Fruit fly (Drosophila melanogaster): ENCODE data around the gene eIF3h.
A peak's percentile ranks its signal among the peaks of the same experiment; 100 is the strongest.

eIF3h gene

DNA sequence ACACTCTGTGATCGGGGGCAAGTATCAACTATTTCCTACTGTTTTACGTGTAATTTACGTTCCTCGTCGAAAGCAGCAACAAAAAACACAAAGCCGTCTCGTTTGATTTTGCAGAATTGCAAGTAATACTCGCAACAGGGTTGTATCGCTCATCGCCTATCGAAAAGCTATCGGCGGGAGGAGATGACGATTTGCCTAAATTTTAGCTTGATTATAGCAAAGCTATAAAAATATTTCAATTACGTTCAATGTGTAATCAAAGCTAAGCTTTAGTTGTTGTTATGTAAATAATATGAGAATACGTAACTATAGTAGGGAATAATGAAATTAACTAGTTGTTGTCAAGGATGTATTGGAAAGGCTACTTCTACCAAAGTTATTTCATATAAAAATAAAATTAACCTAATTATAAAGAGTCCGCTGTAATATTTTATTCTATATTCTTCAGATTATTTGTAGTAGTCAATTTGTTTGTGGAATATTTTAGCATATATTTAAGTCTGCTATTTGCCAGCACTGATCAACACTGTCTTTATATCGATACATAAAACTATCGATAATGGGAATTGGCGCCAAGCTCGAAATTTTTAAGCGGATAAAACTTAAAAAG is 6.9 kb upstream of the eIF3h start, which contains the start of gene Rpn11:
Rpn11 (minus strand) TSS at position 146 of the 610 bp plus-strand sequence.
- TF ChIP-seq CG12768 (GFP tag; optimal IDR thresholded peaks at IDR 0.05) = peak; percentile 56
- TF ChIP-seq toe (GFP tag; optimal IDR thresholded peaks at IDR 0.05) = no peak
- TF ChIP-seq CG7045 (GFP tag; optimal IDR thresholded peaks at IDR 0.05) = peak; percentile 51
- TF ChIP-seq Hr96 (GFP tag; optimal IDR thresholded peaks at IDR 0.05) = no peak
- TF ChIP-seq ovo (GFP tag; optimal IDR thresholded peaks at IDR 0.05) = peak; percentile 63
- peak; percentile 23 for TF ChIP-seq Clk (GFP tag; optimal IDR thresholded peaks at IDR 0.05)
- TF ChIP-seq kay (GFP tag; ENCODE audit: borderline replicate concordance) = no peak
- peak; percentile 52 for TF ChIP-seq pad (GFP tag; optimal IDR thresholded peaks at IDR 0.05)
- TF ChIP-seq tj (GFP tag; optimal IDR thresholded peaks at IDR 0.05) = peak; percentile 97
- peak; percentile 28 for TF ChIP-seq Mnt (GFP tag; optimal IDR thresholded peaks at IDR 0.05)
- TF ChIP-seq CG33017 (tag; optimal IDR thresholded peaks at IDR 0.05) = peak; percentile 74
- peak; percentile 62 for TF ChIP-seq CG14711 (tag; optimal IDR thresholded peaks at IDR 0.05)
- TF ChIP-seq cic (GFP tag; optimal IDR thresholded peaks at IDR 0.05) = no peak
- peak; percentile 56 for TF ChIP-seq CG7101 (tag; optimal IDR thresholded peaks at IDR 0.05)
- TF ChIP-seq cnc (optimal IDR thresholded peaks at IDR 0.05) = peak; percentile 94 to 98
- peak; percentile 64 for TF ChIP-seq bab1 (GFP tag; optimal IDR thresholded peaks at IDR 0.05)
- TF ChIP-seq CG5204 (GFP tag; optimal IDR thresholded peaks at IDR 0.05) = no peak
- peak; percentile 72 for TF ChIP-seq CG11617 (GFP tag; optimal IDR thresholded peaks at IDR 0.05)
- peak; percentile 57 for TF ChIP-seq Crg-1 (GFP tag; optimal IDR thresholded peaks at IDR 0.05)
- TF ChIP-seq CG1620 (GFP tag; optimal IDR thresholded peaks at IDR 0.05) = peak; percentile 77

DNA sequence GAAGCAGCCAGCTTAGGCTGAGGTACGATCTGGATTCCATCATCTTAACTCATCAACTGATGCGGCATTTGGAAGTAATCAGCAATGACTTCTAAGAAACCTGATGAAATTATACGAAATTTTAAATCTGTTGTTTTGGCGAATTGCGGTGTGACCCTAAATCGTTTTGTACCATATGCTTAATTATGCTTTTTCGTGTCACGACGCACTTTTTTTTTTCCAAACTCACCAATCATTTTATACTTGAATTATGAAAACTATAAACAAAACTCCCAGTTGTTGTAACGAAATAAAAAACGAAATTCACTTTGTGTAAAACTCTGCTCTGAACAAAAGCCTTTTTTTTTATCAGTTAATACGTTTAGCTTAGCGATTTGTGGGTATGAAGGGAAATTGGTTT is 5.2 kb upstream of the eIF3h start, which contains the start of gene Nepl3:
Nepl3 (minus strand) TSS at position 155 of the 400 bp plus-strand sequence.
- TF ChIP-seq kay (GFP tag; ENCODE audit: borderline replicate concordance) (no peak), tj (GFP tag; optimal IDR thresholded peaks at IDR 0.05) (no peak), cic (GFP tag; optimal IDR thresholded peaks at IDR 0.05) (no peak), CG14711 (tag; optimal IDR thresholded peaks at IDR 0.05) (no peak), pad (GFP tag; optimal IDR thresholded peaks at IDR 0.05) (no peak), CG5204 (GFP tag; optimal IDR thresholded peaks at IDR 0.05) (no peak), Mnt (GFP tag; optimal IDR thresholded peaks at IDR 0.05) (no peak), CG33017 (tag; optimal IDR thresholded peaks at IDR 0.05) (no peak), toe (GFP tag; optimal IDR thresholded peaks at IDR 0.05) (no peak)

DNA sequence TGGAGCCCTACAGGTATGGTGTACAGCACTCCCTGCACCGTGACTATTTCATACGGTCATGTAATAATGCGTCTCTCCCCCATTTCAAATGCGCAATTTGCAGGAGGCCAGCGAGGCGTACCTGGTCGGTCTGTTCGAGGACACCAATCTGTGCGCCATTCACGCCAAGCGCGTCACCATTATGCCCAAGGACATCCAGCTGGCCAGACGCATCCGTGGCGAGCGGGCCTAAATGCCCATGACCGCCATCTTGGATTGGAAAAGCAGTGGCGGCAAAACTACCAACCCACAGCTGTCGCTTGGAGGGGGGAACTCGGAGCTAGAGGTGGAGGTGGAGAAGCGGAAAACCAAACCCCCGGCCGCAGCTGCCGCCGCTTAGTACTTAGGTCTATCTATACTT is 2.6 kb upstream of the eIF3h start:
- no peak for TF ChIP-seq pad (GFP tag; optimal IDR thresholded peaks at IDR 0.05)
- TF ChIP-seq cic (GFP tag; optimal IDR thresholded peaks at IDR 0.05) = peak; percentile 1

DNA sequence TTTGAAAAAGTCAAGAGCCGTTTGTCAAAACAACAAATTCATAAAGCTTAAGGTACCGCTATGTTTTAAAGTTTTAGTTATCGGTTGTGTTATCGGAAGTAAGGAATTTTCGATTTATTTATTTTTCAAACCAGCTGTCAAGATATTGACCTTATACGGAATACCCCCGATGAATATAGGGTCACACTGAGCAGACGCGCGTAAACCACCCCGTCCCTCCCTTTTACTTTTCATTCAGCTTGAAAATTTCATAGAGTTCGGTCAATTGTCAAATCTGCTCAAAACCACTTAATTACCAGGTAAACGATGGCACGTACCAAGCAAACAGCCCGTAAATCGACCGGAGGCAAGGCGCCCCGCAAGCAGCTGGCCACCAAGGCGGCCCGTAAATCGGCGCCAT is 2.1 kb upstream of the eIF3h start, which contains the start of the genes CG14036 and His3.3A:
CG14036 (minus strand) TSS at position 64 of the 400 bp plus-strand sequence.
His3.3A (plus strand) TSS at position 106 of the 400 bp plus-strand sequence.
- TF ChIP-seq Mnt (GFP tag; optimal IDR thresholded peaks at IDR 0.05) (peak; percentile 10), Crg-1 (GFP tag; optimal IDR thresholded peaks at IDR 0.05) (peak; percentile 35), CG1620 (GFP tag; optimal IDR thresholded peaks at IDR 0.05) (peak; percentile 40), CG14711 (tag; optimal IDR thresholded peaks at IDR 0.05) (peak; percentile 2), ovo (GFP tag; optimal IDR thresholded peaks at IDR 0.05) (peak; percentile 82), cic (GFP tag; optimal IDR thresholded peaks at IDR 0.05) (peak; percentile 59), bab1 (GFP tag; optimal IDR thresholded peaks at IDR 0.05) (peak; percentile 40), CG33017 (tag; optimal IDR thresholded peaks at IDR 0.05) (no peak), CG7101 (tag; optimal IDR thresholded peaks at IDR 0.05) (peak; percentile 28), toe (GFP tag; optimal IDR thresholded peaks at IDR 0.05) (no peak), pad (GFP tag; optimal IDR thresholded peaks at IDR 0.05) (peak; percentile 4), CG11617 (GFP tag; optimal IDR thresholded peaks at IDR 0.05) (no peak)

DNA sequence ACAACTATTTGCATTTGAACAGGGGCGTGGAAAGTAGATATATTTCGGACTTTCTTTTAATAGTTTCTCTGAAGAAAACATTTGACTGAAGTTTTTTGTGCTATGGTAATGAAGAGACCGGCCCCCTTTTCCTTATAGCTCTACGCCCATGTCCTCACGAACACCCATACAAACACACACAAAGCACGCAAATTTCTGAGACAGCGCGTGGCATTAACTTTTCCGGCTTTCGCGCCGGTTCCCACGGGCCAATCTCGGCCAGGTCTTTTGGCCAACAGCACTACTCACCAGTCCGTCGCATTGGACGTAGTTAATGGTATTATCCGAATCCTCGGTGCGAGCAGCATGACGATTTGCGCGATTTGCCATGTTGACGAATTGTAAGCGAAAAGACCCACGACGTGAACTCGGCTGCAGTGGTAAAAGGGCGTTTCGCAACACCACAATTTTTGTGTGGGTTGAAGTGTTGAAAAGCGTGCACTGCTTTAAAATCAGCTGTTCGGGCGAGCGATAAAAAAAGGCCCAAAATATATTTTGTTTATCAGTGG is 453 bp downstream of the eIF3h start, which contains the start of gene senju:
senju (plus strand) TSS at position 477 of the 548 bp plus-strand sequence.
- TF ChIP-seq CG33017 (tag; optimal IDR thresholded peaks at IDR 0.05) = peak; percentile 82
- peak; percentile 97 for TF ChIP-seq Crg-1 (GFP tag; optimal IDR thresholded peaks at IDR 0.05)
- TF ChIP-seq CG11617 (GFP tag; optimal IDR thresholded peaks at IDR 0.05) = peak; percentile 86
- TF ChIP-seq CG1620 (GFP tag; optimal IDR thresholded peaks at IDR 0.05) = peak; percentile 94
- peak; percentile 83 for TF ChIP-seq tj (GFP tag; optimal IDR thresholded peaks at IDR 0.05)
- peak; percentile 66 for TF ChIP-seq CG14711 (tag; optimal IDR thresholded peaks at IDR 0.05)
- peak; percentile 86 for TF ChIP-seq CG7101 (tag; optimal IDR thresholded peaks at IDR 0.05)
- TF ChIP-seq Clk (GFP tag; optimal IDR thresholded peaks at IDR 0.05) = peak; percentile 67
- no peak for TF ChIP-seq cnc (optimal IDR thresholded peaks at IDR 0.05)
- TF ChIP-seq CG5204 (GFP tag; optimal IDR thresholded peaks at IDR 0.05) = no peak
- TF ChIP-seq CG7045 (GFP tag; optimal IDR thresholded peaks at IDR 0.05) = peak; percentile 77
- peak; percentile 88 for TF ChIP-seq pad (GFP tag; optimal IDR thresholded peaks at IDR 0.05)
- no peak for TF ChIP-seq toe (GFP tag; optimal IDR thresholded peaks at IDR 0.05)
- TF ChIP-seq kay (GFP tag; ENCODE audit: borderline replicate concordance) = no peak
- peak; percentile 98 for TF ChIP-seq Mnt (GFP tag; optimal IDR thresholded peaks at IDR 0.05)
- peak; percentile 83 for TF ChIP-seq ovo (GFP tag; optimal IDR thresholded peaks at IDR 0.05)
- TF ChIP-seq cic (GFP tag; optimal IDR thresholded peaks at IDR 0.05) = peak; percentile 89
- peak; percentile 79 for TF ChIP-seq Hr96 (GFP tag; optimal IDR thresholded peaks at IDR 0.05)
- TF ChIP-seq CG12768 (GFP tag; optimal IDR thresholded peaks at IDR 0.05) = peak; percentile 91
- TF ChIP-seq bab1 (GFP tag; optimal IDR thresholded peaks at IDR 0.05) = peak; percentile 80

DNA sequence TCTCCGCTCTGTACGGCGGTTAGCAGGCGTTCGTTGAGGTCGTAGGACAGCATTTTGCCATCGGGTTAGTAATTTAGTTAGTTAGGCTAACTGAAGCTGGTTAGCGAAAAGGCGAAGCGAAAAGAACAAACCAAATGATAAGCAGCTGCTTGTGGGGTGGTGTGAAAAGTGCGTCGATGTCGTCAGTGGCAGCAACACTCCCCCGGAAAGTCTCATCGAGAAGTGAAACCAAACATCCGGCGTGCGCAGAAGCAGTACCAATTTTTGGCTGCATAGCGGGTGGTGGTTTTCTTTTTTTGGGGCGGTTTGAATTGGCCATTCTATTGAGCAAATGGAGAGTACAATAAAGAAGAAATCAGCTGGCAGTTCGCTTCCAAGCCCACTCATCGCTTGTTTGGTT is 2.1 kb downstream of the eIF3h start, which contains the start of gene CG9121:
CG9121 (minus strand) TSS at position 238 of the 400 bp plus-strand sequence.
- TF ChIP-seq CG12768 (GFP tag; optimal IDR thresholded peaks at IDR 0.05) = no peak
